Worm (Caenorhabditis elegans) whole organism, L4 larva: ENCODE results near the gene clec-160.

Experiments used
- D1046.2 ChIP-seq: fragments of 200-800 bp; sonication (Bioruptor generic); IDR thresholded peaks from 2 replicates; pipeline ENCODE4 v1.3.6; 2022; ENCODE audit warnings: missing genetic modification characterization, missing compliant biosample characterization
- F26F4.8 ChIP-seq: fragments of 200-800 bp; sonication (Bioruptor generic); conservative IDR thresholded peaks from 2 replicates; pipeline ENCODE4 v1.3.6; 2022; ENCODE audit warnings: missing genetic modification characterization, missing compliant biosample characterization
- F37D6.2 ChIP-seq: sonication (generic microtip); optimal IDR thresholded peaks from 2 replicates; lab custom pipeline; 2016; ENCODE audit warnings: mild to moderate bottlenecking, missing genetic modification characterization, missing compliant biosample characterization
- R02D3.7 ChIP-seq: fragments of 150-350 bp; sonication (generic microtip); optimal IDR thresholded peaks from 3 replicates; lab custom pipeline; 2014; ENCODE audit warnings: missing biosample characterization, missing genetic modification characterization
- Y105C5A.15 ChIP-seq: fragments of 200-800 bp; sonication (Bioruptor generic); IDR thresholded peaks from 2 replicates; pipeline ENCODE4 v1.3.6; 2022; ENCODE audit warnings: missing genetic modification characterization, missing compliant biosample characterization
- ZK546.5 ChIP-seq, 2 experiments: sonication (generic microtip); optimal IDR thresholded peaks; 2 replicates each; lab custom pipeline; 2017; ENCODE audit warnings: missing biosample characterization in 2 of 2, missing genetic modification characterization in 2 of 2
- aly-2 ChIP-seq: sonication (generic microtip); optimal IDR thresholded peaks from 2 replicates; lab custom pipeline; 2018; ENCODE audit warnings: missing biosample characterization, missing genetic modification characterization
- ama-1 ChIP-seq: fragments of 150-350 bp; optimal IDR thresholded peaks from 2 replicates; lab custom pipeline; 2014; ENCODE audit warnings: inconsistent platforms, mixed read lengths
- arid-1 ChIP-seq: fragments of 200-800 bp; sonication (Bioruptor generic); conservative IDR thresholded peaks from 2 replicates; pipeline ENCODE4 v1.3.6; 2022; ENCODE audit warnings: missing genetic modification reagents, missing genetic modification characterization, missing compliant biosample characterization
- attf-4 ChIP-seq: sonication (generic microtip); optimal IDR thresholded peaks from 3 replicates; lab custom pipeline; 2017; ENCODE audit warnings: missing biosample characterization, missing genetic modification characterization
- ceh-28 ChIP-seq: fragments of 150-350 bp; optimal IDR thresholded peaks from 2 replicates; lab custom pipeline; 2014; ENCODE audit warnings: missing biosample characterization, missing genetic modification reagents, missing genetic modification characterization
- ceh-32 ChIP-seq: sonication (generic microtip); optimal IDR thresholded peaks from 2 replicates; lab custom pipeline; 2016; ENCODE audit warnings: mild to moderate bottlenecking, missing genetic modification characterization, missing compliant biosample characterization; ENCODE audit not compliant: poor library complexity
- ceh-62 ChIP-seq: sonication (generic microtip); optimal IDR thresholded peaks from 2 replicates; lab custom pipeline; 2017; ENCODE audit warnings: missing biosample characterization, missing genetic modification characterization
- cey-2 ChIP-seq: sonication (generic microtip); optimal IDR thresholded peaks from 3 replicates; lab custom pipeline; 2017; ENCODE audit warnings: missing genetic modification characterization, mild to moderate bottlenecking, missing compliant biosample characterization, antibody characterized with exemption, borderline replicate concordance; ENCODE audit not compliant: insufficient read depth
- ctbp-1 ChIP-seq: fragments of 200-800 bp; sonication (Bioruptor generic); IDR thresholded peaks from 2 replicates; pipeline ENCODE4 v1.3.6; 2022; ENCODE audit warnings: missing genetic modification reagents, missing genetic modification characterization, missing compliant biosample characterization
- daf-12 ChIP-seq: fragments of 150-350 bp; optimal IDR thresholded peaks from 2 replicates; lab custom pipeline; 2014; ENCODE audit warnings: missing biosample characterization, missing genetic modification reagents, missing genetic modification characterization
- daf-16 ChIP-seq, 3 experiments: sonication (generic microtip); optimal IDR thresholded peaks; 2 replicates each; lab custom pipeline; 2016 to 2017; ENCODE audit warnings: missing genetic modification characterization in 3 of 3, missing genetic modification reagents in 3 of 3, mild to moderate bottlenecking in 2 of 3, missing compliant biosample characterization in 2 of 3, missing biosample characterization in 1 of 3, moderate library complexity in 1 of 3
- dmd-9 ChIP-seq: fragments of 200-800 bp; sonication (Bioruptor generic); IDR thresholded peaks from 2 replicates; pipeline ENCODE4 v1.3.6; 2022; ENCODE audit warnings: missing genetic modification reagents, missing genetic modification characterization, missing compliant biosample characterization
- egl-43 ChIP-seq: fragments of 200-800 bp; sonication (Bioruptor generic); IDR thresholded peaks from 2 replicates; pipeline ENCODE4 v1.3.6; 2022; ENCODE audit warnings: missing genetic modification reagents, missing genetic modification characterization, missing compliant biosample characterization
- fkh-10 ChIP-seq: fragments of 150-350 bp; optimal IDR thresholded peaks from 2 replicates; lab custom pipeline; 2014; ENCODE audit warnings: missing biosample characterization, missing genetic modification reagents, missing genetic modification characterization
- gei-8 ChIP-seq: fragments of 200-800 bp; sonication (Bioruptor generic); optimal IDR thresholded peaks from 2 replicates; lab custom pipeline; 2018; ENCODE audit warnings: mild to moderate bottlenecking, missing genetic modification characterization, missing compliant biosample characterization
- hlh-11 ChIP-seq: fragments of 200-800 bp; sonication (Bioruptor generic); optimal IDR thresholded peaks from 2 replicates; lab custom pipeline; 2018; ENCODE audit warnings: mild to moderate bottlenecking, missing genetic modification characterization, missing compliant biosample characterization
- hlh-30 ChIP-seq: sonication (generic microtip); optimal IDR thresholded peaks from 2 replicates; lab custom pipeline; 2017; ENCODE audit warnings: antibody characterized with exemption, mild to moderate bottlenecking, missing genetic modification characterization, missing compliant biosample characterization; ENCODE audit not compliant: insufficient read depth
- jun-1 ChIP-seq: fragments of 150-350 bp; optimal IDR thresholded peaks from 2 replicates; lab custom pipeline; 2014; ENCODE audit warnings: missing biosample characterization, missing genetic modification reagents, missing genetic modification characterization
- lim-7 ChIP-seq: fragments of 200-800 bp; sonication (Bioruptor generic); IDR thresholded peaks from 2 replicates; pipeline ENCODE4 v1.3.6; 2022; ENCODE audit warnings: missing genetic modification characterization, missing compliant biosample characterization
- lin-1 ChIP-seq: fragments of 200-800 bp; sonication (Bioruptor generic); IDR thresholded peaks from 2 replicates; pipeline ENCODE4 v1.3.6; 2022; ENCODE audit warnings: missing genetic modification reagents, missing genetic modification characterization, missing compliant biosample characterization
- lin-38 ChIP-seq: fragments of 200-800 bp; sonication (Bioruptor generic); IDR thresholded peaks from 2 replicates; pipeline ENCODE4 v1.3.6; 2022; ENCODE audit warnings: missing genetic modification reagents, missing genetic modification characterization, missing compliant biosample characterization
- lin-39 ChIP-seq: fragments of 150-350 bp; optimal IDR thresholded peaks from 2 replicates; lab custom pipeline; 2014; ENCODE audit warnings: missing biosample characterization, missing genetic modification reagents, missing genetic modification characterization
- lir-3 ChIP-seq: sonication (generic microtip); optimal IDR thresholded peaks from 2 replicates; lab custom pipeline; 2016; ENCODE audit warnings: mild to moderate bottlenecking, missing genetic modification characterization, missing compliant biosample characterization
- lsy-2 ChIP-seq, 2 experiments: fragments of 150-350 bp in 1 of 2; sonication (generic microtip) in 1 of 2; optimal IDR thresholded peaks; 2 replicates each; lab custom pipeline; 2014 to 2017; ENCODE audit warnings: missing biosample characterization in 2 of 2, missing genetic modification characterization in 2 of 2
- mxl-2 ChIP-seq: fragments of 200-800 bp; sonication (Bioruptor generic); conservative IDR thresholded peaks from 2 replicates; pipeline ENCODE4 v1.3.6; 2022; ENCODE audit warnings: missing genetic modification reagents, missing genetic modification characterization, missing compliant biosample characterization
- mxl-3 ChIP-seq: fragments of 200-800 bp; sonication (Bioruptor generic); optimal IDR thresholded peaks from 2 replicates; lab custom pipeline; 2018; ENCODE audit warnings: mild to moderate bottlenecking, missing genetic modification characterization, missing compliant biosample characterization
- nhr-102 ChIP-seq: sonication (generic microtip); optimal IDR thresholded peaks from 2 replicates; lab custom pipeline; 2016; ENCODE audit warnings: mild to moderate bottlenecking, missing genetic modification characterization, moderate library complexity, missing compliant biosample characterization
- nhr-11 ChIP-seq: fragments of 150-350 bp; optimal IDR thresholded peaks from 2 replicates; lab custom pipeline; 2014; ENCODE audit warnings: missing biosample characterization, missing genetic modification characterization
- nhr-28 ChIP-seq: fragments of 150-350 bp; optimal IDR thresholded peaks from 2 replicates; lab custom pipeline; 2014; ENCODE audit warnings: missing biosample characterization, missing genetic modification characterization
- nhr-48 ChIP-seq: sonication (generic microtip); optimal IDR thresholded peaks from 2 replicates; lab custom pipeline; 2016; ENCODE audit warnings: mild to moderate bottlenecking, missing genetic modification characterization, missing compliant biosample characterization
- nhr-76 ChIP-seq: fragments of 150-350 bp; optimal IDR thresholded peaks from 2 replicates; lab custom pipeline; 2014; ENCODE audit warnings: missing biosample characterization, missing genetic modification characterization
- php-3 ChIP-seq: fragments of 200-800 bp; sonication (Bioruptor generic); IDR thresholded peaks from 2 replicates; pipeline ENCODE4 v1.3.6; 2022; ENCODE audit warnings: missing genetic modification reagents, missing genetic modification characterization, missing compliant biosample characterization
- pqm-1 ChIP-seq: sonication (generic microtip); optimal IDR thresholded peaks from 2 replicates; lab custom pipeline; 2017; ENCODE audit warnings: missing biosample characterization, missing genetic modification characterization
- saeg-2 ChIP-seq: fragments of 200-800 bp; sonication (Bioruptor generic); IDR thresholded peaks from 2 replicates; pipeline ENCODE4 v1.3.6; 2022; ENCODE audit warnings: missing genetic modification reagents, missing genetic modification characterization, missing compliant biosample characterization
- spr-1 ChIP-seq: sonication (generic microtip); optimal IDR thresholded peaks from 2 replicates; lab custom pipeline; 2016; ENCODE audit warnings: mild to moderate bottlenecking, missing genetic modification characterization, missing compliant biosample characterization
- spr-3 ChIP-seq: fragments of 200-800 bp; sonication (Bioruptor generic); optimal IDR thresholded peaks from 2 replicates; lab custom pipeline; 2018; ENCODE audit warnings: mild to moderate bottlenecking, missing genetic modification characterization, missing compliant biosample characterization
- unc-62 ChIP-seq, 3 experiments: fragments of 150-350 bp in 1 of 3; sonication (generic microtip); optimal IDR thresholded peaks in 2 of 3; peaks in 1 of 3; 1 replicate in 1 of 3; 2 replicates in 2 of 3; lab custom pipeline; 2014 to 2017; ENCODE audit warnings: missing biosample characterization in 3 of 3, missing genetic modification characterization in 3 of 3, missing genetic modification reagents in 3 of 3, missing genotype in 1 of 3
- zfp-3 ChIP-seq: fragments of 200-800 bp; sonication (Bioruptor generic); conservative IDR thresholded peaks from 2 replicates; pipeline ENCODE4 v1.3.6; 2022; ENCODE audit warnings: missing genetic modification reagents, missing genetic modification characterization, missing compliant biosample characterization
- ztf-11 ChIP-seq: fragments of 150-350 bp; optimal IDR thresholded peaks from 2 replicates; lab custom pipeline; 2014; ENCODE audit warnings: missing biosample characterization, missing genetic modification characterization

clec-160 gene

ce11 chrIII:8258045-8258444 is 17.7 kb downstream of the clec-160 start, which contains the start of gene ncr-2:
ncr-2 (plus strand) TSS chrIII:8258345.
- TF ChIP-seq dmd-9 (GFP tag; lab: Robert Waterston, UW) (no peak), lin-1 (no peak), hlh-11 (tag; lab: Kevin White, UChicago) (no peak), D1046.2 (GFP tag; lab: Robert Waterston, UW) (no peak), lir-3 (tag; lab: Kevin White, UChicago) (no peak), mxl-3 (GFP tag; lab: Kevin White, UChicago) (no peak), lim-7 (GFP tag; lab: Robert Waterston, UW) (no peak), ceh-62 (no peak), lin-39 (tag; lab: Kevin White, UChicago) (no peak), unc-62 (GFP tag; optimal IDR thresholded peaks at IDR 0.05 in 1 of 2; lab: Kevin White, UChicago) (no peak), unc-62 (tag; optimal IDR thresholded peaks at IDR 0.05; lab: Kevin White, UChicago) (no peak), nhr-11 (tag; lab: Kevin White, UChicago) (no peak), nhr-102 (no peak), attf-4 (tag; lab: Kevin White, UChicago) (no peak), ctbp-1 (GFP tag; lab: Robert Waterston, UW) (no peak), R02D3.7 (tag; lab: Kevin White, UChicago) (no peak), php-3 (GFP tag; lab: Robert Waterston, UW) (no peak)

DNA sequence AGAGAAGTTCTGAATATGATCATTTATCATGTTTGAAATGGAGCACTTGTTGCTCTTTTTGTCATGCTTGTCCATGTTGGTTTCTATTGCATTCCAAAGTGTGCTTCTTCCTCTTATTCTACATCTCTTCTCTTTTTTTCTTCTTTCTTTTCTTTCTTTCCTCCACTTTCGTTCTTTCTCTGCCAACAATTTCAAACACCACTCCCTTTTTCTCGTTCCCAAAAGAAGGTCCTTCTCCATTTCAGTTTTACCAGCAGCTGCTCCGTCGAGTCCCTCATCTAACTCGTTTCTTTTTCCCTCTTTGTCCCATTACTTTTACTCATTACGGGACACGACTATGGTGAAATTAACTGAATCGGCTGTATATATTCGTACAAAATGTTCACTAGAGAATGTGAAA is 20.8 kb downstream of the clec-160 start, which contains the start of gene F09G8.5:
Gene F09G8.5 (plus strand): TSS at position 38 of the 400 bp plus-strand sequence.
- TF ChIP-seq jun-1 (tag; lab: Kevin White, UChicago), result no peak
- no peak for TF ChIP-seq egl-43 (GFP tag; lab: Robert Waterston, UW)
- TF ChIP-seq ama-1 (lab: Kevin White, UChicago), result no peak
- no peak for TF ChIP-seq daf-12
- TF ChIP-seq nhr-102, result no peak

DNA sequence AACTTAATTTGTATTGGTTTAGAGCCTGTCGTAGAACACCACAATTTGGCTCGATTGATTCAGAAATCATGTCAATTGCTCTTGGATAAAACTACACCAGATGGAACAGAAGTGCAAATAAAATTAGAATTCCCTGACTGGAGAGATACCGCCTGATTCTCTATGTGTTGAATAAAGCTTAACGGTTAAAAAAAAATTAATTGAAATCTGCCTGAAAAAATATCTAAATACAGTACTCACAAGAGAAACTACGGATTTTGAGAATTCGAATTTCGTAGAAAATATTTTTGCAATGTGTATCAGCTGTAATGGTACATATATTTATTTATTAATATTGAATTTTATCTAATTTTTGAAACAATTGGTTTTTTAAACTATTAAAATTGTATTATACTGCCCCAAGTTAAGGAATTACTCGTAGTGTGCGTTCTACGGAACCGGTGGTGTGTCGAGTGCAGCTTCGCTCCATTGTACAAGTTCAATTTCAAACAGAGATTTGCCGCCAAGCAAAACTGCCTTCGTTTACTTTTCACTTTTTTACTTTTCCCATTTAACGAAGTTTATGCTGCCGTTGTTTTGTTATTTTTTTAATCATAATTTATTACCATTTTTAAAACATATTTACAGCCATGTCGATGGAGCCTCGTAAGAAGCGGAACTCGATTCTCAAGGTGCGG is 25.6 kb downstream of the clec-160 start, which contains the start of gene knl-1:
Gene knl-1 (plus strand): TSS at position 626 of the 677 bp plus-strand sequence.
- TF ChIP-seq lin-1 (no peak), mxl-3 (GFP tag; lab: Kevin White, UChicago) (no peak), mxl-2 (GFP tag; lab: Robert Waterston, UW) (no peak), ceh-28 (no peak), spr-1 (no peak), F26F4.8 (GFP tag; lab: Robert Waterston, UW) (no peak), ctbp-1 (GFP tag; lab: Robert Waterston, UW) (no peak), aly-2 (tag; lab: Kevin White, UChicago) (no peak), saeg-2 (GFP tag; lab: Robert Waterston, UW) (no peak), F37D6.2 (tag; lab: Kevin White, UChicago) (no peak), ZK546.5 (tag; optimal IDR thresholded peaks at IDR 0.05; lab: Kevin White, UChicago) (no peak), nhr-48 (tag; lab: Kevin White, UChicago) (no peak), ceh-32 (tag; lab: Kevin White, UChicago) (no peak), lin-38 (GFP tag; lab: Robert Waterston, UW) (peak; percentile 94), nhr-76 (tag; lab: Kevin White, UChicago) (no peak), php-3 (GFP tag; lab: Robert Waterston, UW) (no peak), spr-3 (GFP tag; lab: Kevin White, UChicago) (no peak), dmd-9 (GFP tag; lab: Robert Waterston, UW) (no peak), nhr-28 (tag; lab: Kevin White, UChicago) (no peak), unc-62 (GFP tag; optimal IDR thresholded peaks at IDR 0.05 in 1 of 2; lab: Kevin White, UChicago) (no peak), unc-62 (tag; optimal IDR thresholded peaks at IDR 0.05; lab: Kevin White, UChicago) (no peak), Y105C5A.15 (GFP tag; lab: Robert Waterston, UW) (no peak), cey-2 (tag; lab: Kevin White, UChicago) (no peak), fkh-10 (GFP tag; lab: Kevin White, UChicago) (no peak), zfp-3 (no peak), arid-1 (GFP tag; lab: Robert Waterston, UW) (no peak), ztf-11 (no peak), gei-8 (GFP tag; lab: Kevin White, UChicago) (no peak), daf-16 (GFP tag; optimal IDR thresholded peaks at IDR 0.05; lab: Kevin White, UChicago) (no peak), daf-16 (tag; optimal IDR thresholded peaks at IDR 0.05; lab: Kevin White, UChicago) (no peak), lsy-2 (tag; optimal IDR thresholded peaks at IDR 0.05; lab: Kevin White, UChicago) (no peak), pqm-1 (no peak), hlh-30 (no peak)
